Fruit fly (Drosophila melanogaster) whole organism, wandering third instar larva: ENCODE results near the gene CG5466.

Experiments used
- Abd-B ChIP-seq: fragments of >200 bp; optimal IDR thresholded peaks from 2 replicates; lab custom pipeline; 2017; ENCODE audit warnings: missing biosample characterization, missing genetic modification characterization
- CG32264 ChIP-seq: fragments of 200-800 bp; sonication (Bioruptor generic); optimal IDR thresholded peaks from 2 replicates; lab custom pipeline; 2016; ENCODE audit warnings: missing biosample characterization, missing genetic modification characterization
- CG9705 ChIP-seq: fragments of 200-800 bp; sonication (Bioruptor generic); optimal IDR thresholded peaks from 2 replicates; lab custom pipeline; 2018; ENCODE audit warnings: missing biosample characterization, mild to moderate bottlenecking, missing genetic modification characterization
- CrebA ChIP-seq: fragments of 200-800 bp; sonication (Bioruptor generic); optimal IDR thresholded peaks from 2 replicates; lab custom pipeline; 2016; ENCODE audit warnings: missing biosample characterization, mild to moderate bottlenecking, missing genetic modification characterization, borderline replicate concordance
- Dfd ChIP-seq: fragments of >200 bp; optimal IDR thresholded peaks from 2 replicates; lab custom pipeline; 2017; ENCODE audit warnings: missing biosample characterization, missing genetic modification characterization
- Dif ChIP-seq: fragments of 200-275, 200-300 bp; sonication (Bioruptor generic); optimal IDR thresholded peaks from 2 replicates; lab custom pipeline; 2018; ENCODE audit warnings: missing biosample characterization, missing genetic modification characterization; ENCODE audit not compliant: partially characterized antibody
- GATAd ChIP-seq: sonication (Bioruptor generic); optimal IDR thresholded peaks from 2 replicates; lab custom pipeline; 2016; ENCODE audit warnings: missing biosample characterization, missing genetic modification characterization
- HLH106 ChIP-seq: fragments of 200-800 bp; optimal IDR thresholded peaks from 3 replicates; lab custom pipeline; 2019; ENCODE audit warnings: missing biosample characterization, mild to moderate bottlenecking, missing genetic modification characterization, moderate library complexity
- Hnf4 ChIP-seq: fragments of 200-800 bp; sonication (Bioruptor generic); optimal IDR thresholded peaks from 2 replicates; lab custom pipeline; 2016; ENCODE audit warnings: missing biosample characterization, mild to moderate bottlenecking, missing genetic modification characterization
- Hr78 ChIP-seq: fragments of >200 bp; optimal IDR thresholded peaks from 2 replicates; lab custom pipeline; 2017; ENCODE audit warnings: missing biosample characterization, missing genetic modification characterization
- Hr83 ChIP-seq: fragments of 200-300 bp; sonication (Bioruptor generic); optimal IDR thresholded peaks from 2 replicates; lab custom pipeline; 2016; ENCODE audit warnings: missing biosample characterization, mild to moderate bottlenecking, missing genetic modification characterization, moderate library complexity; ENCODE audit not compliant: poor library complexity, severe bottlenecking
- Jra ChIP-seq: sonication (Bioruptor generic); optimal IDR thresholded peaks from 2 replicates; lab custom pipeline; 2016; ENCODE audit warnings: missing biosample characterization, missing genetic modification characterization
- Mio ChIP-seq: sonication (Bioruptor generic); optimal IDR thresholded peaks from 2 replicates; lab custom pipeline; 2016; ENCODE audit warnings: missing biosample characterization, missing genetic modification characterization
- Myc ChIP-seq: fragments of >200 bp; optimal IDR thresholded peaks from 2 replicates; lab custom pipeline; 2017
- N ChIP-seq: fragments of >200 bp; optimal IDR thresholded peaks from 2 replicates; lab custom pipeline; 2018; ENCODE audit warnings: missing biosample characterization, missing external identifiers, missing genetic modification characterization
- OdsH ChIP-seq: fragments of 200-800 bp; sonication (Bioruptor generic); optimal IDR thresholded peaks from 2 replicates; lab custom pipeline; 2016; ENCODE audit warnings: missing biosample characterization, mild to moderate bottlenecking, missing genetic modification characterization
- Rel ChIP-seq, 2 experiments: fragments of 200-800 bp; sonication (Bioruptor generic) in 1 of 2; optimal IDR thresholded peaks; 2 replicates in 1 of 2; 3 replicates in 1 of 2; lab custom pipeline; 2016 to 2019; ENCODE audit warnings: mild to moderate bottlenecking in 2 of 2, missing biosample characterization in 2 of 2, missing genetic modification characterization in 2 of 2, moderate library complexity in 1 of 2
- Sp1 ChIP-seq: fragments of 200-800 bp; sonication (Bioruptor generic); optimal IDR thresholded peaks from 3 replicates; lab custom pipeline; 2019; ENCODE audit warnings: missing biosample characterization, mild to moderate bottlenecking, missing genetic modification characterization, moderate library complexity
- Vsx2 ChIP-seq: fragments of 200-300, 225-300 bp; sonication (Bioruptor generic); optimal IDR thresholded peaks from 2 replicates; lab custom pipeline; 2018; ENCODE audit warnings: missing biosample characterization, missing genetic modification characterization; ENCODE audit not compliant: partially characterized antibody
- br ChIP-seq: fragments of 200-800 bp; sonication (Bioruptor generic); optimal IDR thresholded peaks from 2 replicates; lab custom pipeline; 2016; ENCODE audit warnings: missing biosample characterization, missing genetic modification characterization
- brk ChIP-seq: fragments of 200-800 bp; sonication (Bioruptor generic); optimal IDR thresholded peaks from 2 replicates; lab custom pipeline; 2016; ENCODE audit warnings: missing biosample characterization, mild to moderate bottlenecking, missing genetic modification characterization
- dl ChIP-seq, 2 experiments: fragments of 175-275, 200-275 bp in 1 of 2; fragments of 200-275 bp in 1 of 2; sonication (Bioruptor generic); optimal IDR thresholded peaks; lab custom pipeline; 2018; ENCODE audit warnings: mild to moderate bottlenecking in 2 of 2, missing biosample characterization in 2 of 2, missing genetic modification characterization in 2 of 2, moderate library complexity in 2 of 2; ENCODE audit not compliant: partially characterized antibody in 2 of 2, insufficient read depth in 1 of 2
- dmrt93B ChIP-seq: fragments of 200-800 bp; sonication (Bioruptor generic); optimal IDR thresholded peaks from 2 replicates; lab custom pipeline; 2018; ENCODE audit warnings: missing biosample characterization, mild to moderate bottlenecking, missing genetic modification characterization
- dsf ChIP-seq: sonication (Bioruptor generic); optimal IDR thresholded peaks from 2 replicates; lab custom pipeline; 2016; ENCODE audit warnings: missing biosample characterization, missing genetic modification characterization, borderline replicate concordance
- ey ChIP-seq: fragments of 200-800 bp; sonication (Bioruptor generic); optimal IDR thresholded peaks from 2 replicates; lab custom pipeline; 2016; ENCODE audit warnings: missing biosample characterization, missing genetic modification characterization
- foxo ChIP-seq, 2 experiments: fragments of 200-800 bp; sonication (Bioruptor generic); optimal IDR thresholded peaks; 2 replicates in 1 of 2; 3 replicates in 1 of 2; lab custom pipeline; 2016 to 2017; ENCODE audit warnings: missing biosample characterization in 2 of 2, missing genetic modification characterization in 2 of 2
- fru ChIP-seq: fragments of 200-800 bp; sonication (Bioruptor generic); optimal IDR thresholded peaks from 3 replicates; lab custom pipeline; 2016; ENCODE audit warnings: missing biosample characterization, mild to moderate bottlenecking, missing genetic modification characterization
- h ChIP-seq: fragments of 200-800 bp; sonication (Bioruptor generic); optimal IDR thresholded peaks from 3 replicates; lab custom pipeline; 2016; ENCODE audit warnings: missing biosample characterization, mild to moderate bottlenecking, missing genetic modification characterization
- jim ChIP-seq: fragments of 175-275, 200-325 bp; sonication (Bioruptor generic); optimal IDR thresholded peaks from 2 replicates; lab custom pipeline; 2016; ENCODE audit warnings: missing biosample characterization, mild to moderate bottlenecking, missing genetic modification characterization
- lola ChIP-seq: fragments of >200 bp; optimal IDR thresholded peaks from 2 replicates; lab custom pipeline; 2017; ENCODE audit warnings: missing biosample characterization, missing genetic modification characterization
- pan ChIP-seq: fragments of >200 bp; optimal IDR thresholded peaks from 2 replicates; lab custom pipeline; 2017
- psq ChIP-seq: fragments of 200-800 bp; sonication (Bioruptor generic); optimal IDR thresholded peaks from 3 replicates; lab custom pipeline; 2017; ENCODE audit warnings: missing biosample characterization, mild to moderate bottlenecking, missing genetic modification characterization, moderate library complexity
- rgr ChIP-seq: fragments of 200-800 bp; sonication (Bioruptor generic); optimal IDR thresholded peaks from 3 replicates; lab custom pipeline; 2016; ENCODE audit warnings: missing biosample characterization, mild to moderate bottlenecking, missing genetic modification characterization
- sage ChIP-seq: fragments of 200-800 bp; sonication (Bioruptor generic); optimal IDR thresholded peaks from 2 replicates; lab custom pipeline; 2016; ENCODE audit warnings: missing biosample characterization, mild to moderate bottlenecking, missing genetic modification characterization
- sv ChIP-seq: fragments of 200-800 bp; sonication (Bioruptor generic); optimal IDR thresholded peaks from 3 replicates; lab custom pipeline; 2016; ENCODE audit warnings: missing biosample characterization, missing genetic modification characterization
- tai ChIP-seq: sonication (Bioruptor generic); optimal IDR thresholded peaks from 2 replicates; lab custom pipeline; 2016; ENCODE audit warnings: missing biosample characterization, missing genetic modification characterization
- usp ChIP-seq: fragments of >200 bp; optimal IDR thresholded peaks from 2 replicates; lab custom pipeline; 2017; ENCODE audit warnings: missing biosample characterization, missing genetic modification characterization
- woc ChIP-seq: sonication (Bioruptor generic); optimal IDR thresholded peaks from 2 replicates; lab custom pipeline; 2016; ENCODE audit warnings: missing biosample characterization, mild to moderate bottlenecking, missing genetic modification characterization

The CG5466 gene

DNA sequence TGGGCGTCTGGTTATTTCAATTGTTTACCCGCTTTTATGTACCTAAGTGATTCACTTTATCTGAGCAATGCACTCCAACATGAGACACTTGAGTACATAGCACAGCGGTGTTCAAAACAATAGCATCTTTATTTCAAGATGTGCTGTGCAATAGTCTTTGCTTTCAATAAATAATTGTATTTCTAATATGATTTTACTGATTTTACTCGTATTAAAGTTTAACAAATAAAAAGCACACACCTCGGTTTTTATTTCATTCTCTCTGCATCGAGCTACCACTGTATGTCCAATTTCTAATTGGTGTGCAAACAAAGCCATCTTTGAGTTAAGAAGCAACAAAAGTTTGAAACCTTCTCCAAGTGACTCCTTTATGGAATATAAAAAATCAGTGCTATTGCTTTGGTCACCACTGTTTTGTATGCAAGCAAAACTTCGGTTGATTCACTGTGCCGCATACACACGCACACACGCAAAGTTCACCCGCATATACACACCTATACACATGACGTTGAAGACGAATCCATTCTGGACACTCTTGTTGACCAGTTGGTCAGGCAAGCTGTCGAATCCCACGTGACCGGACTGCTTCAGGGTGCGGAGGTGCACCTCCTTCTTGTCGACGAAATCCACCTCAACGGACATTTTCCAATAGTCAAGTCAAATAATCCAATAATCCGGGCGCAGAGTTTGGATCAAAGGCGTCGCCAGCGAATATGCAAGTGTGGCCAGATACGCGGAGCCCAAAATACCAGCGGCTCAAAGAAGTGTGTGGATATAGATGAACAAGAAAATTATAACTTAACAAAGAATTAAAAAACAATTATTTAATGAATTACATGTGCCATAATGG, 29.8 kb upstream of the CG5466 start, which contains the start of gene Septin2 (continued):
- TF ChIP-seq HLH106 (tag; lab: Kevin White, UChicago) (peak; percentile 88), dmrt93B (GFP tag; lab: Kevin White, UChicago) (peak; percentile 89), Hr78 (GFP tag; lab: Kevin White, UChicago) (no peak), fru (GFP tag; lab: Kevin White, UChicago) (peak; percentile 91), N (peak; percentile 7), CrebA (no peak), GATAd (GFP tag; lab: Kevin White, UChicago) (peak; percentile 34)

DNA sequence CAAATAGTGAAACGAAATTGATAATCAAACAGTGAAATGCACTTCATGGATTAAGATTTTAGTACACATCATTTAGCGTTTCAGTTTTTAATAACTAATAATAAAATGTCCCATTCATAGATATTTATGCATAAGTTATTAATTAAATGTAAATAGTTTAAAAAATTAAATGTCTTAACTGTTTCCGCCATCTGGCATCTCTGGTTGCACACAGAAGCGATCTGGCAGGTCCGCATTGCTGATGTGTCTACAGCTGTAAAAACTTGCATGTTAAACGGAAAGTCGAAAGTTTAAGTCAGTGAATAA, 29.2 kb upstream of the CG5466 start, which contains the start of gene Srp72:
Gene Srp72, plus strand, starts transcription at position 232 of the 306 bp plus-strand sequence.
- TF ChIP-seq woc (GFP tag; lab: Kevin White, UChicago) (no peak), CG9705 (GFP tag; lab: Kevin White, UChicago) (peak; percentile 47), br (GFP tag; lab: Kevin White, UChicago) (peak; percentile 25), lola (GFP tag; lab: Kevin White, UChicago) (no peak), rgr (GFP tag; lab: Kevin White, UChicago) (peak; percentile 44), Dfd (GFP tag; lab: Kevin White, UChicago) (no peak), Abd-B (GFP tag; lab: Kevin White, UChicago) (no peak), HLH106 (tag; lab: Kevin White, UChicago) (peak; percentile 50), h (GFP tag; lab: Kevin White, UChicago) (peak; percentile 50), usp (GFP tag; lab: Kevin White, UChicago) (no peak), Mio (no peak), CrebA (no peak), N (no peak), jim (GFP tag; lab: Kevin White, UChicago) (no peak), Hnf4 (peak; percentile 39), Dif (GFP tag; lab: Kevin White, UChicago) (no peak), Vsx2 (no peak), Jra (no peak), ey (GFP tag; lab: Kevin White, UChicago) (peak; percentile 12), Myc (lab: Kevin White, UChicago) (no peak), foxo (GFP tag; optimal IDR thresholded peaks at IDR 0.05; lab: Kevin White, UChicago) (peak in 1 of 2 experiments; percentile 58), dl (GFP tag; optimal IDR thresholded peaks at IDR 0.05; lab: Kevin White, UChicago; ENCODE audit: insufficient read depth in 1 of 2, partially characterized antibody in 2 of 2) (no peak), sv (GFP tag; lab: Kevin White, UChicago) (peak; percentile 48), CG32264 (no peak), psq (GFP tag; lab: Kevin White, UChicago) (peak; percentile 6), Hr78 (GFP tag; lab: Kevin White, UChicago) (no peak), fru (GFP tag; lab: Kevin White, UChicago) (peak; percentile 40), dsf (GFP tag; lab: Kevin White, UChicago) (peak; percentile 45), pan (lab: Kevin White, UChicago) (no peak), Sp1 (peak; percentile 45), brk (no peak), GATAd (GFP tag; lab: Kevin White, UChicago) (peak; percentile 26), tai (no peak), dmrt93B (GFP tag; lab: Kevin White, UChicago) (no peak), OdsH (GFP tag; lab: Kevin White, UChicago) (peak; percentile 17), Rel (GFP tag; optimal IDR thresholded peaks at IDR 0.05; lab: Kevin White, UChicago) (no peak), Rel (tag; optimal IDR thresholded peaks at IDR 0.05; lab: Kevin White, UChicago) (no peak), Hr83 (GFP tag; lab: Kevin White, UChicago) (peak; percentile 35), sage (GFP tag; lab: Kevin White, UChicago) (peak; percentile 59)
